Fruit fly (Drosophila melanogaster): Measurements from ENCODE around the gene ppk10.

Gene ppk10

DNA sequence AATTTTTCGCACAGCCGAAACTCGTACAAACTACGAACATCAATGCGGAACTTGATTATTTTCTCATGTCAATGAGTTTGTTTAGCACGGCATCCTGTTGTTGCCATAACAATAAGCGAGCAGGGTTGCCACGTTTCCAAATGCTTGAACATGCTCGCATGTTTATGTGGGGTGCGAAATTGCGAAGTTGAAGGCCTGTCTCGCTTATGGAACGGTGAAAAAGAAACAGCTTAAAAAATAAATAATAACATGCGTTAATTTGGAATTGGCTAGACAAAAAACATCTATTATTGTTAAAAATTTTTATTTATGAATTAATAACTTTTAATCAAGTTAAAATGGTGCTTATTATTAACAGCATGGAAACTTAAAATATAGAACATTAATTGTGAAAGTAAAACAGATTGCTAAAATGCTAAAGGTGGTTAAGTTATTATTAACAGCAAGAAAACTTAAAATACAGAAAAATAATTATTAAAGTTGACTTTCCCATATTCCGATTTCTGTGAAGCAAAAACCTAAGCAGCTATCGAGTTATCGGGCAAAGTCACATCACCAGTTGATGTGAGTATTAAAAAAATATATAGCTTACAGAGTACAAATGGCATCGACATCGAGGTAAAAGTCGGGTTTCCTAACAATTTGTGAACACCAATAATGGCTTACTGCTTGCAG, 21.3 kb downstream of the ppk10 start, which contains the start of the genes Bug22 and TfIIB (continued):
- TF ChIP-seq pan (optimal IDR thresholded peaks at IDR 0.05): no peak
- TF ChIP-seq pan (GFP tag; optimal IDR thresholded peaks at IDR 0.05 in 1 of 2, IDR thresholded peaks at IDR 0.05 in 1 of 2): peak in 1 of 2 experiments; percentile 76
- peak; percentile 66 for TF ChIP-seq CG7786 (GFP tag; optimal IDR thresholded peaks at IDR 0.05)
- TF ChIP-seq fd96Cb (tag; optimal IDR thresholded peaks at IDR 0.05): peak; percentile 29
- peak; percentile 66 for TF ChIP-seq CG1233 (GFP tag; optimal IDR thresholded peaks at IDR 0.05)
- TF ChIP-seq HLH54F (GFP tag; optimal IDR thresholded peaks at IDR 0.05): peak; percentile 83
- no peak for TF ChIP-seq CG1832 (GFP tag; optimal IDR thresholded peaks at IDR 0.05)
- TF ChIP-seq jing (GFP tag; optimal IDR thresholded peaks at IDR 0.05): no peak
- TF ChIP-seq fru (optimal IDR thresholded peaks at IDR 0.05): no peak
- TF ChIP-seq sob (GFP tag; IDR thresholded peaks at IDR 0.05): peak; percentile 68
- peak; percentile 34 for TF ChIP-seq CG9437 (GFP tag; optimal IDR thresholded peaks at IDR 0.05)
- TF ChIP-seq CG16815 (GFP tag; optimal IDR thresholded peaks at IDR 0.05): no peak
- TF ChIP-seq dmrt11E (tag; optimal IDR thresholded peaks at IDR 0.05): peak; percentile 59
- peak; percentile 61 for TF ChIP-seq CG18011 (GFP tag; optimal IDR thresholded peaks at IDR 0.05)
- peak; percentile 56 for TF ChIP-seq BtbVII (GFP tag; optimal IDR thresholded peaks at IDR 0.05)
- TF ChIP-seq CG7745 (tag; optimal IDR thresholded peaks at IDR 0.05): no peak
- peak; percentile 51 for TF ChIP-seq sisA (GFP tag; IDR thresholded peaks at IDR 0.05)
- no peak for TF ChIP-seq dati (GFP tag; IDR thresholded peaks at IDR 0.05)
- TF ChIP-seq CG2875 (GFP tag; optimal IDR thresholded peaks at IDR 0.05): no peak
- TF ChIP-seq CoRest (tag; optimal IDR thresholded peaks at IDR 0.05): peak; percentile 76
- peak; percentile 67 for TF ChIP-seq CG5245 (GFP tag; optimal IDR thresholded peaks at IDR 0.05)
- TF ChIP-seq h (optimal IDR thresholded peaks at IDR 0.05): no peak
- TF ChIP-seq ttk (GFP tag; IDR thresholded peaks at IDR 0.05): peak; percentile 61
- no peak for TF ChIP-seq danr (GFP tag; IDR thresholded peaks at IDR 0.05)
- no peak for TF ChIP-seq abd-A (tag; optimal IDR thresholded peaks at IDR 0.05)
- TF ChIP-seq ap (GFP tag; IDR thresholded peaks at IDR 0.05): no peak
- TF ChIP-seq CG2889 (GFP tag; IDR thresholded peaks at IDR 0.05): peak; percentile 64; the same call in 1 of the 3 replicates
- TF ChIP-seq gem (tag; optimal IDR thresholded peaks at IDR 0.05): peak; percentile 85
- no peak for TF ChIP-seq CG4404 (GFP tag; IDR thresholded peaks at IDR 0.05)
- no peak for TF ChIP-seq pros (GFP tag; optimal IDR thresholded peaks at IDR 0.05)
- no peak for TF ChIP-seq CG42726 (GFP tag; IDR thresholded peaks at IDR 0.05; ENCODE audit: partially characterized antibody)
- TF ChIP-seq jigr1 (GFP tag; IDR thresholded peaks at IDR 0.05): no peak
- peak; percentile 63 for TF ChIP-seq CG9609 (GFP tag; optimal IDR thresholded peaks at IDR 0.05)
- TF ChIP-seq sug (tag; optimal IDR thresholded peaks at IDR 0.05): peak; percentile 75
- TF ChIP-seq grau (tag; optimal IDR thresholded peaks at IDR 0.05): peak; percentile 73
- peak; percentile 74 for TF ChIP-seq CG32532 (GFP tag; IDR thresholded peaks at IDR 0.05)
- peak; percentile 19 for TF ChIP-seq MTF-1 (GFP tag; optimal IDR thresholded peaks at IDR 0.05; ENCODE audit: borderline replicate concordance)
- TF ChIP-seq CG11560 (tag; IDR thresholded peaks at IDR 0.05): no peak
- TF ChIP-seq CG30020 (tag; optimal IDR thresholded peaks at IDR 0.05): peak; percentile 98
- no peak for TF ChIP-seq gt (GFP tag; IDR thresholded peaks at IDR 0.05)
- peak; percentile 28 for TF ChIP-seq Fer2 (tag; optimal IDR thresholded peaks at IDR 0.05)
- no peak for TF ChIP-seq Hand (GFP tag; optimal IDR thresholded peaks at IDR 0.05)
- TF ChIP-seq zfh2 (GFP tag; optimal IDR thresholded peaks at IDR 0.05): peak; percentile 75
- peak; percentile 91 for TF ChIP-seq row (GFP tag; IDR thresholded peaks at IDR 0.05)
- TF ChIP-seq HmgD (GFP tag; optimal IDR thresholded peaks at IDR 0.05): peak; percentile 54
- TF ChIP-seq crol (GFP tag; IDR thresholded peaks at IDR 0.05): no peak
- TF ChIP-seq zfh1 (GFP tag; IDR thresholded peaks at IDR 0.05): peak; percentile 78
- no peak for TF ChIP-seq NK7.1 (GFP tag; optimal IDR thresholded peaks at IDR 0.05)
- no peak for TF ChIP-seq Gsc (GFP tag; IDR thresholded peaks at IDR 0.05)
- TF ChIP-seq CG3407 (GFP tag; optimal IDR thresholded peaks at IDR 0.05): peak; percentile 18
- TF ChIP-seq corto (GFP tag; optimal IDR thresholded peaks at IDR 0.05): no peak

All from whole organism, embryonic.